Worm (Caenorhabditis elegans) whole organism, late embryonic: ENCODE results near the gene nhr-168.

Experiments
- C08G9.2 ChIP-seq: sonication (generic microtip); optimal IDR thresholded peaks from 2 replicates; lab custom pipeline; 2016; ENCODE audit warnings: mild to moderate bottlenecking, missing genetic modification characterization, moderate library complexity, missing compliant biosample characterization
- C38D4.7 ChIP-seq: fragments of 200-800 bp; sonication (Bioruptor generic); optimal IDR thresholded peaks from 2 replicates; lab custom pipeline; 2018; ENCODE audit warnings: mild to moderate bottlenecking, missing genetic modification characterization, moderate library complexity, missing compliant biosample characterization
- K02D7.2 ChIP-seq: sonication (generic microtip); optimal IDR thresholded peaks from 2 replicates; lab custom pipeline; 2017; ENCODE audit warnings: mild to moderate bottlenecking, missing genetic modification characterization, missing compliant biosample characterization
- ahr-1 ChIP-seq: sonication (generic microtip); optimal IDR thresholded peaks from 2 replicates; lab custom pipeline; 2016; ENCODE audit warnings: missing genetic modification characterization, missing compliant biosample characterization
- ceh-19 ChIP-seq: fragments of 200-800 bp; sonication (Bioruptor generic); optimal IDR thresholded peaks from 2 replicates; lab custom pipeline; 2018; ENCODE audit warnings: mild to moderate bottlenecking, missing genetic modification characterization, missing compliant biosample characterization
- ceh-2 ChIP-seq: sonication (generic microtip); optimal IDR thresholded peaks from 2 replicates; lab custom pipeline; 2016; ENCODE audit warnings: missing genotype, missing genetic modification characterization, missing compliant biosample characterization
- ceh-22 ChIP-seq: sonication (generic microtip); optimal IDR thresholded peaks from 2 replicates; lab custom pipeline; 2017; ENCODE audit warnings: missing biosample characterization, missing genetic modification characterization
- ceh-24 ChIP-seq: sonication (generic microtip); optimal IDR thresholded peaks from 2 replicates; lab custom pipeline; 2016; ENCODE audit warnings: mild to moderate bottlenecking, missing genetic modification characterization, missing compliant biosample characterization
- ceh-31 ChIP-seq: sonication (generic microtip); optimal IDR thresholded peaks from 2 replicates; lab custom pipeline; 2016; ENCODE audit warnings: missing genetic modification characterization, missing compliant biosample characterization
- ceh-48 ChIP-seq: sonication (generic microtip); optimal IDR thresholded peaks from 2 replicates; lab custom pipeline; 2016; ENCODE audit warnings: missing genetic modification characterization, inconsistent platforms, missing compliant biosample characterization
- ceh-9 ChIP-seq: sonication (generic microtip); optimal IDR thresholded peaks from 2 replicates; lab custom pipeline; 2016; ENCODE audit warnings: mild to moderate bottlenecking, missing genetic modification characterization, inconsistent platforms, missing compliant biosample characterization
- che-1 ChIP-seq: sonication (generic microtip); optimal IDR thresholded peaks from 2 replicates; lab custom pipeline; 2016; ENCODE audit warnings: mild to moderate bottlenecking, missing genetic modification characterization, missing compliant biosample characterization
- dmd-4 ChIP-seq: sonication (generic microtip); optimal IDR thresholded peaks from 2 replicates; lab custom pipeline; 2016; ENCODE audit warnings: borderline replicate concordance, missing genetic modification characterization, missing compliant biosample characterization
- elt-2 ChIP-seq: sonication (generic microtip); optimal IDR thresholded peaks from 2 replicates; lab custom pipeline; 2016; ENCODE audit warnings: missing genetic modification reagents, missing genetic modification characterization, missing compliant biosample characterization
- ets-4 ChIP-seq: sonication (generic microtip); optimal IDR thresholded peaks from 2 replicates; lab custom pipeline; 2016; ENCODE audit warnings: missing genetic modification characterization, missing compliant biosample characterization
- fax-1 ChIP-seq: sonication (generic microtip); optimal IDR thresholded peaks from 2 replicates; lab custom pipeline; 2016; ENCODE audit warnings: missing genotype, missing genetic modification characterization, missing compliant biosample characterization
- fkh-10 ChIP-seq: fragments of 150-350 bp; optimal IDR thresholded peaks from 2 replicates; lab custom pipeline; 2014; ENCODE audit warnings: missing biosample characterization, missing genetic modification reagents, missing genetic modification characterization
- fkh-6 ChIP-seq: sonication (generic microtip); optimal IDR thresholded peaks from 2 replicates; lab custom pipeline; 2016; ENCODE audit warnings: missing genetic modification characterization, missing compliant biosample characterization
- gmeb-2 ChIP-seq: sonication (generic microtip); optimal IDR thresholded peaks from 2 replicates; lab custom pipeline; 2016; ENCODE audit warnings: missing genetic modification characterization, inconsistent platforms, missing compliant biosample characterization
- hlh-13 ChIP-seq: fragments of 200-800 bp; sonication (Bioruptor generic); optimal IDR thresholded peaks from 2 replicates; lab custom pipeline; 2018; ENCODE audit warnings: mild to moderate bottlenecking, missing genetic modification characterization, missing compliant biosample characterization
- hlh-30 ChIP-seq: sonication (generic microtip); optimal IDR thresholded peaks from 2 replicates; lab custom pipeline; 2017; ENCODE audit warnings: antibody characterized with exemption, missing genetic modification characterization, missing compliant biosample characterization; ENCODE audit not compliant: insufficient read depth
- hlh-8 ChIP-seq: sonication (generic microtip); optimal IDR thresholded peaks from 2 replicates; lab custom pipeline; 2016; ENCODE audit warnings: missing genotype, missing genetic modification characterization, missing compliant biosample characterization
- lim-6 ChIP-seq: sonication (generic microtip); optimal IDR thresholded peaks from 2 replicates; lab custom pipeline; 2016; ENCODE audit warnings: missing genetic modification characterization, missing compliant biosample characterization
- lin-11 ChIP-seq: fragments of 200-800 bp; sonication (Bioruptor generic); optimal IDR thresholded peaks from 2 replicates; lab custom pipeline; 2018; ENCODE audit warnings: mild to moderate bottlenecking, missing genetic modification characterization, missing compliant biosample characterization
- mec-3 ChIP-seq: sonication (generic microtip); optimal IDR thresholded peaks from 2 replicates; lab custom pipeline; 2016; ENCODE audit warnings: borderline replicate concordance, missing genetic modification characterization, missing compliant biosample characterization
- pat-9 ChIP-seq: fragments of 200-800 bp; sonication (Bioruptor generic); optimal IDR thresholded peaks from 2 replicates; lab custom pipeline; 2018; ENCODE audit warnings: mild to moderate bottlenecking, missing genetic modification characterization, moderate library complexity, missing compliant biosample characterization
- pqm-1 ChIP-seq: sonication (generic microtip); optimal IDR thresholded peaks from 2 replicates; lab custom pipeline; 2016; ENCODE audit warnings: missing genetic modification characterization, missing compliant biosample characterization
- pros-1 ChIP-seq: fragments of 150-350 bp; optimal IDR thresholded peaks from 2 replicates; lab custom pipeline; 2014; ENCODE audit warnings: missing biosample characterization, missing genetic modification reagents, missing genetic modification characterization
- ref-2 ChIP-seq: sonication (generic microtip); optimal IDR thresholded peaks from 2 replicates; lab custom pipeline; 2016; ENCODE audit warnings: missing genetic modification characterization, missing compliant biosample characterization
- sdc-2 ChIP-seq: sonication (generic microtip); optimal IDR thresholded peaks from 2 replicates; lab custom pipeline; 2016; ENCODE audit warnings: missing genotype, missing genetic modification characterization, missing compliant biosample characterization
- syd-9 ChIP-seq: sonication (generic microtip); optimal IDR thresholded peaks from 2 replicates; lab custom pipeline; 2016; ENCODE audit warnings: mild to moderate bottlenecking, missing genetic modification characterization, moderate library complexity, missing compliant biosample characterization
- tbx-2 ChIP-seq: sonication (generic microtip); optimal IDR thresholded peaks from 2 replicates; lab custom pipeline; 2016; ENCODE audit warnings: missing genetic modification characterization, missing compliant biosample characterization
- tbx-7 ChIP-seq: sonication (generic microtip); optimal IDR thresholded peaks from 2 replicates; lab custom pipeline; 2016; ENCODE audit warnings: missing genotype, missing genetic modification characterization, missing compliant biosample characterization
- unc-42 ChIP-seq: sonication (generic microtip); optimal IDR thresholded peaks from 2 replicates; lab custom pipeline; 2016; ENCODE audit warnings: missing genotype, missing genetic modification characterization, missing compliant biosample characterization
- unc-55 ChIP-seq: sonication (generic microtip); optimal IDR thresholded peaks from 2 replicates; lab custom pipeline; 2017; ENCODE audit warnings: missing biosample characterization, missing genetic modification reagents, missing genetic modification characterization
- zip-5 ChIP-seq: sonication (generic microtip); optimal IDR thresholded peaks from 2 replicates; lab custom pipeline; 2016; ENCODE audit warnings: missing genetic modification characterization, missing compliant biosample characterization

nhr-168 gene

DNA sequence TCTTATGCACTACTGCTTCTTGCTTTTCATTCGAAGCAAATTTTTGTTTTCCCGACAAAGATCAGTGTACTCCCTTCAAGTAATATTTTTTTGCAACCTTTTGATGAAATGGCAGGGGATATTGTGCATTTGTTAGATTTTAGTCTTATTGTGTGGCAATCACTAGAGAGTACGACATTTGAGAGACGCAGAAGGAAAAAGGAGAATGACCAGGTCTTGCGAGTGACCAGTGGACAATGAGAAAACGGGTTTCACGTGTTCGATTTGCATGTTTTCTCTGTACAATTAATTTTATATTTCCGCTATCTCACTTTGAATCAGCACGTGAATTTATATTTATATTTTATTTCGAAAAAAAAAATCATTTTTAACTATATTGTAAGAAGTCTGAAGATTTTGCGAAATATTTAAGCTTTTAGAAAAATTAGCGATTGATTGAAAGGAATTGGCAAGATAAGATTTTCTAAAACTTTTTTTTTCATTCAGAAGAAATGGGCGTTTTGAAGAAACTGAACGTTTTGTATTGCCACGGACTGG, 2.3 kb upstream of the nhr-168 start, which contains the start of gene C50B6.9:
C50B6.9 (plus strand) TSS at position 487 of the 537 bp plus-strand sequence.
- TF ChIP-seq hlh-30 (tag; lab: Kevin White, UChicago) (peak; percentile 1), syd-9 (tag; lab: Kevin White, UChicago) (no peak)

DNA sequence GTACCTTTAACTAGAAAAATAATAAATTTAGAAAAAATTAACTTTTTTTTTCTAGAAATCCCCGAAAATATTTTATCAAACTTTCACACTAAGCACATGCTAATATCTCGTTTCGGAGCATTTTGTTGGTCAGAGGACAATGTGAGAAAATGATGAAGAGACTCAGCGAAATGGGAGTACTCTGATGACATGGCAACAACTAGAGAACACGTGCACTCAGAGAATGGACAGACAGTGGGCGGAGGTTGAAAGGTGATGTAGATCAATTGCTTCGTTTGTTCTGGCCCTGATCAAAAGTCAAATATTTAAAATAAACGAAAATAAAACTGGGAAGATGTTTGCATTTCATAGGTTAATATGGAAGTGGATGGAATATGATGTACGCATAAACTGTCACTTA, 776 bp upstream of the nhr-168 start:
- TF ChIP-seq ref-2 = no peak
- no peak for TF ChIP-seq unc-42 (tag; lab: Kevin White, UChicago)
- TF ChIP-seq C38D4.7 (GFP tag; lab: Kevin White, UChicago) = no peak
- TF ChIP-seq che-1 (tag; lab: Kevin White, UChicago) = no peak
- TF ChIP-seq lim-6 = no peak
- no peak for TF ChIP-seq lin-11
- TF ChIP-seq dmd-4 = no peak
- no peak for TF ChIP-seq ceh-22 (tag; lab: Kevin White, UChicago)
- no peak for TF ChIP-seq ceh-31 (tag; lab: Kevin White, UChicago)
- TF ChIP-seq fax-1 (tag; lab: Kevin White, UChicago) = no peak
- no peak for TF ChIP-seq pros-1
- no peak for TF ChIP-seq ceh-2 (tag; lab: Kevin White, UChicago)
- no peak for TF ChIP-seq tbx-7 (tag; lab: Kevin White, UChicago)

DNA sequence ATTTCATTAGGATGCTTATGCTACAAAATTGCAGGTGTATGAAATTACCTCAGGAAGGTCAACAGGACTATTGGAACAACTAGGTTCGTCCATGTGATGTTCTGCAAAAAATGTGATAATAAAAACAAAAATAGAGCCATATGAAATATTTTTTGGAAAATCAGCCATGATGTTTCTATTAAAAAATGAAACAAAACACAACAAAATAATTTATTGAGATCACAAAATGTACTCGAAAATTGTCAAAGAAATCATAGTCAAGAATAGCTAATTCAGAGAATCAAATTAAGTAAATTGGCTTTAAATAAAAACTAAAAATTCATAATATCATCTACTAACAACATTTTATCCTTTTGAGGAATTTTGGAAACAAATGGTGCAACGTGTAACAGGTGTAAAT, 2.8 kb downstream of the nhr-168 start, which contains the start of gene nhr-129:
nhr-129 (minus strand) TSS at position 101 of the 400 bp plus-strand sequence.
- TF ChIP-seq pat-9 (tag; lab: Kevin White, UChicago) (no peak), ceh-9 (tag; lab: Kevin White, UChicago) (no peak)

DNA sequence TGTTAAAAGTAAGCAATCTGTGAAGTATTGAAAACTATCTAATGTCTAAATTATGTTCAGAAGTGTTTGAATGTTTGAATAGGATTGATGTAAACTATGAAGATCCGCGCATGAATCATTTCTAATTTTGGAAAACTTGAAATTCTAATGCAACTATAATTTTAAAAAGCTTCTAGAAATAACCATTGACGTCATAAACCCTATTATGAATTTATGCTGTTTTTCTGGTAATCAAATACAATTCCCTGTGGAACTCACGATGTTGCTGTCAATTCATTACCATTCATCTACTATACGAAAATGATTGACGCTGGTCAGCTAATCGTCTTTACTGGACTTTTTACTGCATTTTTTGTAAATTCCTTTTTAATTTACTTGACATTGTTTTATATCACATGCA, 6.2 kb downstream of the nhr-168 start, which contains the start of gene str-37:
str-37 (plus strand) TSS at position 301 of the 400 bp plus-strand sequence.
- TF ChIP-seq K02D7.2 (tag; lab: Kevin White, UChicago) = no peak
- TF ChIP-seq che-1 (tag; lab: Kevin White, UChicago) = no peak
- TF ChIP-seq unc-55 (GFP tag; lab: Kevin White, UChicago) = no peak
- TF ChIP-seq mec-3 (tag; lab: Kevin White, UChicago) = no peak
- TF ChIP-seq dmd-4 = no peak
- no peak for TF ChIP-seq C38D4.7 (GFP tag; lab: Kevin White, UChicago)
- TF ChIP-seq ets-4 (tag; lab: Kevin White, UChicago) = no peak
- TF ChIP-seq pqm-1 (tag; lab: Kevin White, UChicago) = no peak
- no peak for TF ChIP-seq fkh-6 (tag; lab: Kevin White, UChicago)
- no peak for TF ChIP-seq sdc-2 (tag; lab: Kevin White, UChicago)

DNA sequence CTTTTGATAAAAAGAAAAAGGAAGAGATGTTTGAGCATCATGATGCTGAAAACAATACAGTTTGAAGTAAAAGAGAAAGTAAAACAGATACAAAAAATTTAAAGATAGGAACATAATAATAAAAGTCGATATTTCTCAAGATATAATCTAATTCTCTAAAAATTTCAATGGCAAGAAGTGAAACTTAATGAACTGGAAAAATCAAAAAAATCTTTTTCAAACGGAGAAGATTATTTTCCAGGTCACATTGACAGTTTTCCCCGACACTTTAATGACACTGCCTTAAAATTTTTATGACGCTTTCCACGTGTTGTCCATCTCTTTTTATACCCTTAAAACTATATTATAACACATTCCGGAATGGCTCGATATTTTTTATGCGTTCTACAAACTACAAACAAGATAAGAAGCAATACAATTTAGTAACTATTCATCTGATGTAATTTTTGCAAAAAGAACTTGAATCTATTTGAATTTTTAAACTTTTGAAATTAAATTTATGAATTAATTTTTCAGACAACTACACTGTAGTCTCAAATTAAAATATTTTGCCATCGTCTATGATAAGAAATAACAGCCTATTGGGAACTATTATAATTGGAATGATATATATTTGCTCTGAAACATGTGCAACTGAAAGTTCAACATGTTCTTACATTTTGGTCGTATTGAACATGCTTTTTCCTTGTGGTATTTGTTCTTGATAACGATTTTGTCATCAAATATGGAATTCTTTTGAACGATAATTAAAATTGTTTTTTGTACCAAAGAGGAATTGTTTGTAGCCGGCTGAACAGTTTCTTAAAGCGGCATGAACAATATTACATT, 8.5 kb downstream of the nhr-168 start, which contains the start of gene C50B6.7:
C50B6.7 (minus strand) TSS at position 51 of the 828 bp plus-strand sequence.
- TF ChIP-seq zip-5 (tag; lab: Kevin White, UChicago) (no peak), ceh-2 (tag; lab: Kevin White, UChicago) (no peak), ahr-1 (tag; lab: Kevin White, UChicago) (no peak), ets-4 (tag; lab: Kevin White, UChicago) (no peak), gmeb-2 (no peak), unc-42 (tag; lab: Kevin White, UChicago) (no peak), dmd-4 (no peak), ceh-19 (GFP tag; lab: Kevin White, UChicago) (no peak), elt-2 (tag; lab: Kevin White, UChicago) (no peak), hlh-8 (tag; lab: Kevin White, UChicago) (no peak), hlh-13 (no peak), K02D7.2 (tag; lab: Kevin White, UChicago) (no peak), ceh-24 (no peak), ceh-48 (tag; lab: Kevin White, UChicago) (no peak), tbx-2 (tag; lab: Kevin White, UChicago) (no peak), fkh-10 (no peak), pros-1 (no peak), C08G9.2 (no peak)
